Worm (Caenorhabditis elegans) whole organism, L3 larva: ENCODE results near the gene Y54E2A.10.

Source experiments
- ZK546.5 ChIP-seq: sonication (generic microtip); optimal IDR thresholded peaks from 2 replicates; lab custom pipeline; 2017; ENCODE audit warnings: missing biosample characterization, missing genetic modification characterization
- aly-2 ChIP-seq: fragments of 150-350 bp; optimal IDR thresholded peaks from 2 replicates; lab custom pipeline; 2014; ENCODE audit warnings: missing biosample characterization, missing genetic modification characterization
- ama-1 ChIP-seq: fragments of 150-350 bp; optimal IDR thresholded peaks from 2 replicates; lab custom pipeline; 2018
- ceh-16 ChIP-seq: sonication (generic microtip); optimal IDR thresholded peaks from 2 replicates; lab custom pipeline; 2017; ENCODE audit warnings: missing biosample characterization, missing genetic modification characterization
- ceh-28 ChIP-seq: fragments of 150-350 bp; optimal IDR thresholded peaks from 2 replicates; lab custom pipeline; 2014; ENCODE audit warnings: missing biosample characterization, missing genetic modification reagents, missing genetic modification characterization
- ceh-9 ChIP-seq: sonication (generic microtip); optimal IDR thresholded peaks from 2 replicates; lab custom pipeline; 2018; ENCODE audit warnings: missing biosample characterization, missing genetic modification characterization
- daf-12 ChIP-seq: fragments of 150-350 bp; optimal IDR thresholded peaks from 2 replicates; lab custom pipeline; 2014; ENCODE audit warnings: missing biosample characterization, missing genetic modification reagents, missing genetic modification characterization
- egl-27 ChIP-seq: sonication (generic microtip); optimal IDR thresholded peaks from 4 replicates; lab custom pipeline; 2017; ENCODE audit warnings: missing biosample characterization, missing genetic modification reagents, missing genetic modification characterization
- egl-5 ChIP-seq: fragments of 150-350 bp; optimal IDR thresholded peaks from 2 replicates; lab custom pipeline; 2017; ENCODE audit warnings: missing biosample characterization, missing genetic modification reagents, missing genetic modification characterization, inconsistent platforms
- elt-1 ChIP-seq: fragments of 150-350 bp; optimal IDR thresholded peaks from 2 replicates; lab custom pipeline; 2014; ENCODE audit warnings: missing biosample characterization, missing genetic modification characterization
- elt-2 ChIP-seq: sonication (generic microtip); optimal IDR thresholded peaks from 2 replicates; lab custom pipeline; 2016; ENCODE audit warnings: missing genetic modification reagents, mild to moderate bottlenecking, missing genetic modification characterization, missing compliant biosample characterization
- eor-1 ChIP-seq, 2 experiments: fragments of 150-350 bp; optimal IDR thresholded peaks; 2 replicates each; lab custom pipeline; 2014 to 2018; ENCODE audit warnings: missing biosample characterization in 2 of 2, missing genetic modification characterization in 2 of 2
- fkh-10 ChIP-seq: sonication (generic microtip); optimal IDR thresholded peaks from 2 replicates; lab custom pipeline; 2017; ENCODE audit warnings: missing biosample characterization, missing genetic modification reagents, missing genetic modification characterization
- fkh-2 ChIP-seq: fragments of 150-350 bp; optimal IDR thresholded peaks from 2 replicates; lab custom pipeline; 2014; ENCODE audit warnings: missing biosample characterization, missing genetic modification reagents, missing genetic modification characterization
- lin-15B ChIP-seq: fragments of 150-350 bp; optimal IDR thresholded peaks from 2 replicates; lab custom pipeline; 2014; ENCODE audit warnings: missing biosample characterization, missing genetic modification characterization
- lin-39 ChIP-seq: fragments of 150-350 bp; optimal IDR thresholded peaks from 2 replicates; lab custom pipeline; 2018; ENCODE audit warnings: missing biosample characterization, missing genetic modification reagents, missing genetic modification characterization
- lsy-12 ChIP-seq: sonication (generic microtip); optimal IDR thresholded peaks from 2 replicates; lab custom pipeline; 2016; ENCODE audit warnings: mild to moderate bottlenecking, missing genetic modification characterization, missing compliant biosample characterization
- nhr-11 ChIP-seq: fragments of 150-350 bp; optimal IDR thresholded peaks from 2 replicates; lab custom pipeline; 2014; ENCODE audit warnings: missing biosample characterization, missing genetic modification characterization
- nhr-12 ChIP-seq: fragments of 150-350 bp; optimal IDR thresholded peaks from 2 replicates; lab custom pipeline; 2014; ENCODE audit warnings: missing biosample characterization, missing genetic modification characterization
- nhr-23 ChIP-seq: fragments of 150-350 bp; optimal IDR thresholded peaks from 2 replicates; lab custom pipeline; 2014; ENCODE audit warnings: missing biosample characterization, missing genetic modification reagents, missing genetic modification characterization
- nhr-237 ChIP-seq: fragments of 150-350 bp; optimal IDR thresholded peaks from 2 replicates; lab custom pipeline; 2014; ENCODE audit warnings: missing biosample characterization, missing genetic modification characterization
- nhr-25 ChIP-seq: sonication (generic microtip); optimal IDR thresholded peaks from 2 replicates; lab custom pipeline; 2017; ENCODE audit warnings: missing biosample characterization, missing genetic modification characterization
- nhr-28 ChIP-seq: fragments of 150-350 bp; optimal IDR thresholded peaks from 2 replicates; lab custom pipeline; 2014; ENCODE audit warnings: missing biosample characterization, missing genetic modification characterization
- nhr-43 ChIP-seq: sonication (generic microtip); optimal IDR thresholded peaks from 2 replicates; lab custom pipeline; 2016; ENCODE audit warnings: mild to moderate bottlenecking, missing genetic modification characterization, missing compliant biosample characterization; ENCODE audit not compliant: poor library complexity, severe bottlenecking
- pha-4 ChIP-seq: fragments of 150-350 bp; optimal IDR thresholded peaks from 2 replicates; lab custom pipeline; 2014; ENCODE audit warnings: missing biosample characterization, missing genetic modification reagents, missing genetic modification characterization
- pqm-1 ChIP-seq: fragments of 150-350 bp; optimal IDR thresholded peaks from 2 replicates; lab custom pipeline; 2017; ENCODE audit warnings: missing biosample characterization, missing genetic modification characterization, inconsistent platforms
- skn-1 ChIP-seq: fragments of 150-350 bp; optimal IDR thresholded peaks from 2 replicates; lab custom pipeline; 2014; ENCODE audit warnings: missing biosample characterization, missing genetic modification characterization
- snpc-4 ChIP-seq: fragments of 150-350 bp; optimal IDR thresholded peaks from 2 replicates; lab custom pipeline; 2014; ENCODE audit warnings: missing biosample characterization, missing genetic modification characterization
- unc-62 ChIP-seq: fragments of 150-350 bp; sonication (generic microtip); optimal IDR thresholded peaks from 4 replicates; lab custom pipeline; 2014; ENCODE audit warnings: missing biosample characterization, missing genetic modification reagents, missing genetic modification characterization
- ztf-11 ChIP-seq: fragments of 150-350 bp; optimal IDR thresholded peaks from 2 replicates; lab custom pipeline; 2014; ENCODE audit warnings: missing biosample characterization, missing genetic modification characterization

Gene Y54E2A.10

ce11 chrII:14790751-14791150, at the start of gene Y54E2A.10:
TSS of gene Y54E2A.10 (plus strand) at chrII:14791051.
- no peak for TF ChIP-seq skn-1 (tag; lab: Kevin White, UChicago)
- TF ChIP-seq elt-2 (tag; lab: Kevin White, UChicago), result no peak
- no peak for TF ChIP-seq pha-4 (tag; lab: Kevin White, UChicago)
- TF ChIP-seq nhr-12 (tag; lab: Kevin White, UChicago), result no peak
- no peak for TF ChIP-seq nhr-23 (tag; lab: Kevin White, UChicago)
- TF ChIP-seq aly-2, result no peak
- TF ChIP-seq pqm-1 (tag; lab: Kevin White, UChicago), result no peak
- no peak for TF ChIP-seq eor-1 (tag; optimal IDR thresholded peaks at IDR 0.05; lab: Kevin White, UChicago)
- TF ChIP-seq snpc-4 (tag; lab: Kevin White, UChicago), result no peak

DNA sequence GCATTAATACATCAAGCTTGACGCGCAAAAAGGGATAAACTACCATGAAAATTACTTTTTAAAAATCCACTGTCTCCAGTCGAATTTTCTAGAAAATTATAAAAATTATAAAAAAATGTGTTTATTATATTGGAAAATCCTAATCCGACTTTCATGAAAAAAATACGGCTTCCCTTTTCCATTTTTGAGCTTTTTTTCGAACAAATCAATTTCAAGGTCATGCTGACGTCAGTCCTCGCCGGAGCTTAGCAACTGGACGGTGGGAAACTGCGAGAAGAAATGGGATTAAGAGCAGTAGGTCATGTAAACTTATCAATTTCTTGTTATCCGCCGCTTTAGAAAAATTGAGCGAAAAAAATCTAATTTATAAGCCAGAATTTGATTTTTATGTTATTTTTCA, 45.7 kb upstream of the Y54E2A.10 start:
- no peak for TF ChIP-seq ceh-16 (tag; lab: Kevin White, UChicago)
- TF ChIP-seq nhr-237, result no peak
- TF ChIP-seq fkh-10 (GFP tag; lab: Kevin White, UChicago), result no peak
- no peak for TF ChIP-seq daf-12 (tag; lab: Kevin White, UChicago)
- no peak for TF ChIP-seq nhr-11

- TF ChIP-seq lsy-12 (tag; lab: Kevin White, UChicago) (no peak), ztf-11 (tag; lab: Kevin White, UChicago) (no peak), pha-4 (tag; lab: Kevin White, UChicago) (no peak)
Observed at ce11 chrII:14752187-14752959, 38.5 kb upstream of the Y54E2A.10 start, which contains the start of gene smg-9. TSS of gene smg-9 (minus strand) at chrII:14752849.

- TF ChIP-seq egl-27 (tag; lab: Kevin White, UChicago), result no peak
- no peak for TF ChIP-seq nhr-28 (tag; lab: Kevin White, UChicago)
- TF ChIP-seq nhr-43 (tag; lab: Kevin White, UChicago), result no peak
- TF ChIP-seq ceh-16 (tag; lab: Kevin White, UChicago), result no peak
- TF ChIP-seq fkh-2 (tag; lab: Kevin White, UChicago), result no peak
- no peak for TF ChIP-seq pha-4 (tag; lab: Kevin White, UChicago)
- no peak for TF ChIP-seq ceh-9
- no peak for TF ChIP-seq nhr-23 (tag; lab: Kevin White, UChicago)
- TF ChIP-seq elt-1 (tag; lab: Kevin White, UChicago), result no peak
- no peak for TF ChIP-seq egl-5 (tag; lab: Kevin White, UChicago)
- no peak for TF ChIP-seq unc-62
- no peak for TF ChIP-seq ceh-28 (tag; lab: Kevin White, UChicago)
- no peak for TF ChIP-seq ama-1 (lab: Kevin White, UChicago)
- TF ChIP-seq nhr-25 (tag; lab: Kevin White, UChicago), result no peak
- TF ChIP-seq ztf-11 (tag; lab: Kevin White, UChicago), result no peak
- no peak for TF ChIP-seq eor-1 (tag; optimal IDR thresholded peaks at IDR 0.05; lab: Kevin White, UChicago)
Observed at ce11 chrII:14753246-14753645, 37.6 kb upstream of the Y54E2A.10 start.

ce11 chrII:14753858-14754750, 36.7 kb upstream of the Y54E2A.10 start, which contains the start of the genes tac-1 and Y54E2A.4:
TSS of gene tac-1 (minus strand) at chrII:14753877.
TSS of gene Y54E2A.4 (plus strand) at chrII:14754622.
- TF ChIP-seq nhr-12 (tag; lab: Kevin White, UChicago) (no peak), lin-15B (peak; percentile 12), pha-4 (tag; lab: Kevin White, UChicago) (peak; percentile 36), lin-39 (tag; lab: Kevin White, UChicago) (no peak), ceh-28 (tag; lab: Kevin White, UChicago) (no peak), ZK546.5 (no peak), eor-1 (tag; optimal IDR thresholded peaks at IDR 0.05; lab: Kevin White, UChicago) (no peak), fkh-10 (GFP tag; lab: Kevin White, UChicago) (no peak)
